Worm (Caenorhabditis elegans) whole organism, midembryonic: ENCODE measurements around the gene prdx-2.

Source experiments
- T22C8.4 ChIP-seq: fragments of 200-800 bp; sonication (Bioruptor generic); IDR thresholded peaks from 2 replicates; pipeline ENCODE4 v1.3.6; 2022; ENCODE audit warnings: missing genetic modification characterization, missing compliant biosample characterization
- cog-1 ChIP-seq: sonication (generic microtip); optimal IDR thresholded peaks from 2 replicates; lab custom pipeline; 2016; ENCODE audit warnings: missing genetic modification characterization, missing compliant biosample characterization
- flt-1 ChIP-seq: fragments of 200-800 bp; sonication (Bioruptor generic); IDR thresholded peaks from 2 replicates; pipeline ENCODE4 v1.3.6; 2022; ENCODE audit warnings: missing genetic modification characterization, missing compliant biosample characterization
- klf-2 ChIP-seq: fragments of 200-800 bp; sonication (Bioruptor generic); conservative IDR thresholded peaks from 2 replicates; pipeline ENCODE4 v1.3.6; 2022; ENCODE audit warnings: missing genetic modification reagents, missing genetic modification characterization, missing compliant biosample characterization
- med-1 ChIP-seq: sonication (generic microtip); optimal IDR thresholded peaks from 2 replicates; lab custom pipeline; 2017; ENCODE audit warnings: missing genetic modification characterization, mild to moderate bottlenecking, missing compliant biosample characterization, antibody characterized with exemption, missing genetic modification reagents; ENCODE audit not compliant: insufficient read depth
- ref-1 ChIP-seq: fragments of 200-800 bp; sonication (Bioruptor generic); conservative IDR thresholded peaks from 2 replicates; pipeline ENCODE4 v1.3.6; 2022; ENCODE audit warnings: missing genetic modification reagents, missing genetic modification characterization, missing compliant biosample characterization
- tab-1 ChIP-seq: fragments of 200-800 bp; sonication (Bioruptor generic); IDR thresholded peaks from 2 replicates; pipeline ENCODE4 v1.3.6; 2022; ENCODE audit warnings: missing genetic modification characterization, missing compliant biosample characterization
- ztf-23 ChIP-seq: fragments of 200-800 bp; sonication (Bioruptor generic); IDR thresholded peaks from 2 replicates; pipeline ENCODE4 v1.3.6; 2022; ENCODE audit warnings: missing genetic modification reagents, missing genetic modification characterization, missing compliant biosample characterization
- ztf-29 ChIP-seq: fragments of 200-800 bp; sonication (Bioruptor generic); IDR thresholded peaks from 2 replicates; pipeline ENCODE4 v1.3.6; 2022; ENCODE audit warnings: missing genetic modification reagents, missing genetic modification characterization, missing compliant biosample characterization

Gene prdx-2

DNA sequence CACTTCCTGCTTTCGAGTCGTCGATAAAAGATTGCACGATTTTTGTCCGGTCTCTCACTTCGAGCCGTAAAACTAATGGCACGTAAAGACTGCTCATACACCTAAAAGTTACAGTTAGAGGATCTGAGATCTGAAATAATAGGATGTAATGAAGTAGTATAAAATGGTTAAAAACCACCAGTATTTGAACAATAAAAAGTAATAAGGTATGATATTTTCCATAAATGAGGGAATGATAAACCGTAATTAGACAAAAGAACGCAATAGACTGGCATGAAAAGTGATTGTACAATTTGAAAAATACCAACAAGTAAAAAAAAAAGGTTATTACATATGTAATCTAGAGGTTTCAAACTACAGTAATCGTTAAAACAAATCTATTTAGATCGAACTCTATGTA is 15.1 kb downstream of the prdx-2 start, which contains the start of gene brap-2:
brap-2 (minus strand) TSS at position 101 of the 400 bp plus-strand sequence.
- no peak for TF ChIP-seq klf-2 (GFP tag; lab: Robert Waterston, UW)
- no peak for TF ChIP-seq med-1 (GFP tag; lab: Kevin White, UChicago)
- no peak for TF ChIP-seq ztf-23 (GFP tag; lab: Robert Waterston, UW)
- no peak for TF ChIP-seq cog-1 (tag; lab: Kevin White, UChicago)
- no peak for TF ChIP-seq T22C8.4 (GFP tag; lab: Robert Waterston, UW)
- no peak for TF ChIP-seq tab-1
- no peak for TF ChIP-seq flt-1 (GFP tag; lab: Robert Waterston, UW)
- no peak for TF ChIP-seq ztf-29 (GFP tag; lab: Robert Waterston, UW)
- no peak for TF ChIP-seq ref-1 (GFP tag; lab: Robert Waterston, UW)

DNA sequence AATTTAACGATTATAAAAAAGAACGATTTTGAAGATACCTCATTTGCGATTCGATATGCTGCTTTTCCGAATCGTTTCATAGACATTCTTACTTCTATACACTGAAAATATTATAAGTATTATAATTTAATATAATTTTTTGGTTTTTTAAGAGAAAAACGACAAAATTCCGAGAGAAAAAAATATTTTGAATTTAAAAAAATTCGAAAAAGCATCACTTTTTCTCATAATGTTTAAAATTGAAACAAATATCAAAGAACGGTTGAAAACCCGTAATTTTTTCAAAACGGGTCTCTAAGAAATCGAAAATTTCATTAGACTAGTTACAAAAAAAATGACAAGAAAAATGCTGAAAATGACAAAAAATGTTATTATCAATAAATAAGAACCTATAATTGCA is 17.6 kb downstream of the prdx-2 start, which contains the start of gene pink-1:
pink-1 (minus strand) TSS at position 101 of the 400 bp plus-strand sequence.
- TF ChIP-seq tab-1, result no peak
- TF ChIP-seq T22C8.4 (GFP tag; lab: Robert Waterston, UW), result no peak
- no peak for TF ChIP-seq med-1 (GFP tag; lab: Kevin White, UChicago)
- TF ChIP-seq ref-1 (GFP tag; lab: Robert Waterston, UW), result no peak
- no peak for TF ChIP-seq ztf-29 (GFP tag; lab: Robert Waterston, UW)
- TF ChIP-seq klf-2 (GFP tag; lab: Robert Waterston, UW), result no peak
- no peak for TF ChIP-seq flt-1 (GFP tag; lab: Robert Waterston, UW)
- no peak for TF ChIP-seq ztf-23 (GFP tag; lab: Robert Waterston, UW)
- TF ChIP-seq cog-1 (tag; lab: Kevin White, UChicago), result no peak

DNA sequence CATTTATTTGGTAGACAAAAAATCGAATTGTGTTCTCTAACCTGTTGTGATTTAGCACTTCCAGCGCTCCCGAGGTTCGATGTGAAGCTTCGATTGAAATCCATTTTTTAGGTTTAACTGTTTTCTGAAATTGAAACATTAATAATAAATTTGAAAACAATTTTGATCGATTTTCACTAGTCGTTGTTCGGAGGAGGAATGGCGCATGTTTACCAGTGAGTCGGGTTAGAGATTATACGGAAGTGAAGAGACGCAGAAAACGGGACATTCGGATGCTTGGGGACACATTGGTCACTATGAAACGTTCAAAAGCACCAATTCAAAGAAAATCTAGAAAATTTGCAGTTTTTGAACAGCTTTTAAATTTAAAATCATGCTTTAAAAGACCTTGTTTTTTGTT is 20.8 kb downstream of the prdx-2 start, which contains the start of gene fbxl-3:
fbxl-3 (minus strand) TSS at position 124 of the 400 bp plus-strand sequence.
- TF ChIP-seq T22C8.4 (GFP tag; lab: Robert Waterston, UW), result no peak
- TF ChIP-seq tab-1, result no peak
- TF ChIP-seq cog-1 (tag; lab: Kevin White, UChicago), result no peak
- TF ChIP-seq med-1 (GFP tag; lab: Kevin White, UChicago), result no peak
- TF ChIP-seq ztf-29 (GFP tag; lab: Robert Waterston, UW), result no peak

DNA sequence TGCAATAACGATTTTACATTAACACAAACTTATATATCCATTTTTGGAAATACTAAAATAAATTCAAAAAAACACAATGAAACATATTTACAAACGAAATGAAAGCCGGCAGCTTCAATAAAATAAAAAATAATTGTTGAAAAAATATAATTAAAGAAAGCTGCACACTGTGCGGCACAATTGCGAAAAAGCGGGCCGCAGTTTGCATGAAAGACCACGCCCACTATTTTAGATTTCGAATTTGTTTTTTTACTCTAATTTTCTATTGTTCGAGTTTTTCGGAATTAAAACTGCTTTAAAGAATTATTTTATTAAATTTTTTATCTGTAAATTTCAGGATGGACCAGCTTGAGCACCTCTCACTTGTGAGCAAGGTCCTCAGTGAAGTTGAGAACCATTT is 21.2 kb downstream of the prdx-2 start, which contains the start of gene mog-5:
mog-5 (plus strand) TSS at position 338 of the 400 bp plus-strand sequence.
- TF ChIP-seq klf-2 (GFP tag; lab: Robert Waterston, UW) (no peak; the same call in 1 of the 2 replicates), ztf-29 (GFP tag; lab: Robert Waterston, UW) (peak; percentile 87), med-1 (GFP tag; lab: Kevin White, UChicago) (peak; percentile 64), tab-1 (0 out of 2 replicates have a peak, but pooled peaks have one; percentile 58), T22C8.4 (GFP tag; lab: Robert Waterston, UW) (no peak), ztf-23 (GFP tag; lab: Robert Waterston, UW) (peak; percentile 68; the same call in 1 of the 2 replicates), ref-1 (GFP tag; lab: Robert Waterston, UW) (no peak), flt-1 (GFP tag; lab: Robert Waterston, UW) (0 out of 2 replicates have a peak, but pooled peaks have one; percentile 29), cog-1 (tag; lab: Kevin White, UChicago) (peak; percentile 8)

DNA sequence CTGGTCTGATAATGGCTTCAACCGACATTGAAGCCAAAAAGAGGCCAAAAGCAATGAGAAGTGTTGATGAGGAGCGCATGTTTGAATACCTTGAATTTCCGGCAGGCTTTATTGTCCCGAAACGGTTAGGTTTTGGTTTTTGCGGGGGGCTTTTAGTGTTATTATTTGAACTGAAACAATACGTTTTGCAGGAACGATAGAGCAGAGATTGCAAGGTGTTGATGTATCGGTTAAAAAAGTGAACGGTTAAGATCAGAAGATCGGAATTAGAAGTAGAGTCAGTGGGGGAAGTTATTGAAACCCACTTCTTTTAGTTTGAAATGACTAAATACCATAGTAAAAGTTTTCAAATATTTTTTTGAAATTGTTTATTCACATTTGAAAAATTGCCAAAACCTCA is 29.6 kb downstream of the prdx-2 start, which contains the start of gene clec-141:
clec-141 (minus strand) TSS at position 101 of the 400 bp plus-strand sequence.
- no peak for TF ChIP-seq ztf-29 (GFP tag; lab: Robert Waterston, UW)
- TF ChIP-seq T22C8.4 (GFP tag; lab: Robert Waterston, UW), result no peak
- TF ChIP-seq med-1 (GFP tag; lab: Kevin White, UChicago), result no peak

DNA sequence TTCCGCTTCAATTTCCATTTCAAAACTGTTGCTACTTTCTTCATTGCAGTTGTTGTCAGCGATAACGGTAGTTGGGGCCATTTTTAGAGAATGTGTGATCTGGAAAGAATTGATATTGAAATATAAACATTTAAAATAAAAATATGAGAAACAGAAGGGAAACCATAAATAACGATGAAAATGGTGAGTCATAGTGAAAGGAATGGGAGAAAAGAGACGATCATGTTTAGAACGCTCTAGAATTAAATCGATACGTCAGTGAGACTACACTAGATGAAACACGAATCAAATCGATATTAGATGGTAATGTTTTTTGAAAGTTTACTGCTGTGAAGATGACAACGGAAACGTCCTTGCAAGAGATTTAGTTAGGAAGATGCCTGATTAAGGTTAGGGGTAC is 30.9 kb downstream of the prdx-2 start, which contains the start of the genes EEED8.12 and EEED8.4:
EEED8.12 (minus strand) TSS at position 101 of the 400 bp plus-strand sequence.
EEED8.4 (plus strand) TSS at position 396 of the 400 bp plus-strand sequence.
- TF ChIP-seq ztf-23 (GFP tag; lab: Robert Waterston, UW) (no peak), ztf-29 (GFP tag; lab: Robert Waterston, UW) (no peak)

DNA sequence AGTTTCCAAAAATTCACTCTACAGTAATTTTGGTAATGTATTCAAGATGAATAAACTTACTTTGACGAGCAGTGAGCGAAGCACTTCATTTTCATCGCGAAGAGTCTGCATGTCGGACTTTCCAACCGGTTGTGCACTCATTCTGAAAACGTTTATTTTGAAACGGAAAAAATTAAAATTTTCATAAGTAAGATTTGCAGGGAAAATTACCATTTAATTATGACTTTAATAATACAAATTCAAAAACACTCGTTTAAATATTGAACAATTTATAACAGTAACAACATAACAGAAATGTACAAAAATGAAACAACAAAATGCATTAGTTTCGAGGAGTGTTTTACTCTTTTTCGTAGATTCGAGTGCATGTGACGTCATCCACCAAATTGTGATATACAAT is 34.5 kb downstream of the prdx-2 start, which contains the start of the genes EEED8.13 and EEED8.18:
EEED8.13 (minus strand) TSS at position 101 of the 400 bp plus-strand sequence.
EEED8.18 (minus strand) TSS at position 144 of the 400 bp plus-strand sequence.
- no peak for TF ChIP-seq klf-2 (GFP tag; lab: Robert Waterston, UW)
- TF ChIP-seq cog-1 (tag; lab: Kevin White, UChicago), result no peak
- no peak for TF ChIP-seq flt-1 (GFP tag; lab: Robert Waterston, UW)
- no peak for TF ChIP-seq T22C8.4 (GFP tag; lab: Robert Waterston, UW)
- TF ChIP-seq tab-1, result no peak
- TF ChIP-seq ztf-29 (GFP tag; lab: Robert Waterston, UW), result no peak
- TF ChIP-seq med-1 (GFP tag; lab: Kevin White, UChicago), result no peak
- no peak for TF ChIP-seq ztf-23 (GFP tag; lab: Robert Waterston, UW)
- TF ChIP-seq ref-1 (GFP tag; lab: Robert Waterston, UW), result no peak

DNA sequence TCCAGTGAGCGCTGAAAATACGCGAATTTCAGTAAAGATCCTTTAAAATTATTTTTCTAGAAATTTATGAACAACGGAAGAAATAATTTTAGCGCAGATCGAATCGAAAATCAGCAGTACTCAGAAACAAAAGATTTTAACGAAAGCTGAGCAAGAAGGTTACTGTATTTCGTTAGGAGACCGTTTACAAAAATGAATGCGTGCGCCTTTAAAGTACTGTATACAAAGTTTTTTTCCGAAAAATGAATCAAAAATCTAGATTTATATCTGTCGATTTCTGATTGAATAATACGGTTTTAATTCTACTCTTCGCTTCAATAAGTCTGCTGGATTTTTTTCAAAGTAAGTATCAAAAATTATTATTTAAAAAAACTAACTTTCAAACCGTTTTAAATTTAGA is 36.0 kb downstream of the prdx-2 start, which contains the start of the genes EEED8.14 and EEED8.3:
EEED8.14 (minus strand) TSS at position 13 of the 400 bp plus-strand sequence.
EEED8.3 (plus strand) TSS at position 237 of the 400 bp plus-strand sequence.
- no peak for TF ChIP-seq ref-1 (GFP tag; lab: Robert Waterston, UW)

DNA sequence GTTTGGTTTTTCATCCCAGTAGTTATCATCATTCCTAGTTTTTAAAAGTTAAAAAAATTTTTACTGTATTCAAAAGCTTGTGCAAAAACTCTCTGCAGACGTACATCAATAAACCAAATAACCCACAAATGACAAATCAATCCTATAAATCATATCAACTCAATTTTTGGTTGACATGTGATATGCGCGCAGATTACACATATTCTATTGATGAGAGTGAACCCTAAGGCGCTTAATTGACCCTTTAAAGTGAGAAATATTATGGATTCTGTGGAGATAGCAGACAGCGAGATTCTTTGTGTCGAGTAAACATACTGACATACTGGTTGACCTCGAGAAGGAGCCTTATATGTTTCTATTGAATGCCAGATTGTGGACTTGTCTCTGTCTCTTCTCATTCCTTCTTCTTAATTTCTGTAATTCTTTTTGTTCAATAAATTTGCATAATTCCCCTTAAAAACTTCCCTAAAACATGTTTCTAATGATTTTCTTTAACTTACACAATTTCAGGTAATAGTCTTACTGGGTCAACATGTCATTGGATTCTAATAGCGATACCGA is 38.3 kb downstream of the prdx-2 start, which contains the start of gene EEED8.2:
EEED8.2 (plus strand) TSS at position 511 of the 561 bp plus-strand sequence.
- no peak for TF ChIP-seq med-1 (GFP tag; lab: Kevin White, UChicago)
- no peak for TF ChIP-seq flt-1 (GFP tag; lab: Robert Waterston, UW)
- no peak for TF ChIP-seq klf-2 (GFP tag; lab: Robert Waterston, UW)
- TF ChIP-seq ref-1 (GFP tag; lab: Robert Waterston, UW), result no peak
- TF ChIP-seq cog-1 (tag; lab: Kevin White, UChicago), result peak; percentile 11
